Worm (Caenorhabditis elegans): ENCODE measurements around the gene C27D6.1.

- no peak for TF ChIP-seq fkh-2 (tag; optimal IDR thresholded peaks at IDR 0.05)
- no peak for TF ChIP-seq nhr-11 (tag; optimal IDR thresholded peaks at IDR 0.05)
- peak; percentile 99 for TF ChIP-seq elt-2 (tag; optimal IDR thresholded peaks at IDR 0.05)
Observed at ce11 chrII:5185955-5186539, 13.5 kb downstream of the C27D6.1 start.

All from whole organism, L3 larva.